Worm (Caenorhabditis elegans): ENCODE measurements around the gene F56B3.11.

The F56B3.11 gene

DNA sequence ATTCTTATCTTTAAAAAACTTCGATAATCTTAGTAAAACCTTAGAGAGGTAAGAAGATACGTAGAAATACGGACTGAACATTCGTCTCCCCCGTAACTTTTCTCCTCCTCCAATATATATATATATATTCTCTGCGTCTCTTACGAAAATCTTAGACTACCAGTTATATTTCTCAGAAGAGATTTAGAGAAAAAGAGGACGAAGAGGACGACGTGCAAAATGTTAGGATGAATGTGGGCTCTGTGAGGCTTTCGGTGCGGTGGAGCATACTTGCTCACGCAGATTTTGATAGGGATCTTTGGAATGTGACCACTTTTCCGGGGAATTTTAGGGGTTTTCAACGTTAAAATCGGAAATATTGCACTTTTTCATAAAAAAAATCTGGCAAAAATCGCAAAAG, 32.1 kb upstream of the F56B3.11 start (continued):
- TF ChIP-seq zip-2 (tag; optimal IDR thresholded peaks at IDR 0.05) = peak; percentile 10
- no peak for TF ChIP-seq nhr-42 (GFP tag; IDR thresholded peaks at IDR 0.05)
- no peak for TF ChIP-seq skn-1 (tag; optimal IDR thresholded peaks at IDR 0.05)
- no peak for TF ChIP-seq F49E8.2 (tag; optimal IDR thresholded peaks at IDR 0.05; ENCODE audit: borderline replicate concordance)
- TF ChIP-seq daf-16 (GFP tag; optimal IDR thresholded peaks at IDR 0.05) = no peak
- no peak for TF ChIP-seq daf-16 (tag; optimal IDR thresholded peaks at IDR 0.05)
- TF ChIP-seq Y48G9A.11 (GFP tag; IDR thresholded peaks at IDR 0.05) = no peak
- TF ChIP-seq attf-4 (tag; optimal IDR thresholded peaks at IDR 0.05) = no peak
- peak; percentile 42 for TF ChIP-seq ama-1 (optimal IDR thresholded peaks at IDR 0.05)
- TF ChIP-seq nhr-237 (tag; optimal IDR thresholded peaks at IDR 0.05) = no peak
- TF ChIP-seq fos-1 (tag; optimal IDR thresholded peaks at IDR 0.05) = no peak
- TF ChIP-seq spr-1 (tag; optimal IDR thresholded peaks at IDR 0.05) = no peak
- TF ChIP-seq ztf-7 (tag; optimal IDR thresholded peaks at IDR 0.05) = no peak
- TF ChIP-seq nhr-48 (tag; optimal IDR thresholded peaks at IDR 0.05) = no peak
- TF ChIP-seq F26F4.8 (GFP tag; conservative IDR thresholded peaks at IDR 0.05) = no peak
- TF ChIP-seq gei-8 (GFP tag; optimal IDR thresholded peaks at IDR 0.05) = no peak
- TF ChIP-seq pha-4 (GFP tag; IDR thresholded peaks at IDR 0.05) = no peak
- TF ChIP-seq pha-4 (tag; optimal IDR thresholded peaks at IDR 0.05) = no peak
- TF ChIP-seq ceh-20 (GFP tag; IDR thresholded peaks at IDR 0.05) = no peak
- peak; percentile 62 for TF ChIP-seq nhr-11 (tag; optimal IDR thresholded peaks at IDR 0.05)
- TF ChIP-seq hmg-1.1 (GFP tag; IDR thresholded peaks at IDR 0.05) = peak; percentile 63
- peak; percentile 100 for TF ChIP-seq aha-1 (tag)
- peak; percentile 18 for TF ChIP-seq nhr-6 (tag; optimal IDR thresholded peaks at IDR 0.05)
- no peak for TF ChIP-seq unc-130 (GFP tag; optimal IDR thresholded peaks at IDR 0.05)
- TF ChIP-seq ZK546.5 (tag; optimal IDR thresholded peaks at IDR 0.05) = no peak
- TF ChIP-seq nhr-25 (tag; optimal IDR thresholded peaks at IDR 0.05; ENCODE audit: borderline replicate concordance, insufficient read depth) = no peak
- peak; percentile 64 for TF ChIP-seq hlh-30 (tag; optimal IDR thresholded peaks at IDR 0.05; ENCODE audit: insufficient read depth)
- no peak for TF ChIP-seq F44E2.7 (GFP tag; IDR thresholded peaks at IDR 0.05)
- no peak for TF ChIP-seq mdt-29 (GFP tag; IDR thresholded peaks at IDR 0.05)
- TF ChIP-seq daf-8 (GFP tag; IDR thresholded peaks at IDR 0.05) = no peak
- TF ChIP-seq F37D6.2 (tag; optimal IDR thresholded peaks at IDR 0.05) = no peak
- no peak for TF ChIP-seq Y75B8A.6 (GFP tag; IDR thresholded peaks at IDR 0.05)
- TF ChIP-seq pqm-1 (tag; optimal IDR thresholded peaks at IDR 0.05) = no peak
- TF ChIP-seq lin-1 (GFP tag; IDR thresholded peaks at IDR 0.05) = no peak
- no peak for TF ChIP-seq lim-7 (GFP tag; IDR thresholded peaks at IDR 0.05)
- TF ChIP-seq dmd-6 (GFP tag; IDR thresholded peaks at IDR 0.05) = no peak
- no peak for TF ChIP-seq ztf-11 (tag; optimal IDR thresholded peaks at IDR 0.05)
- no peak for TF ChIP-seq nhr-41 (GFP tag; IDR thresholded peaks at IDR 0.05)
- no peak for TF ChIP-seq daf-19 (GFP tag; conservative IDR thresholded peaks at IDR 0.05)
- TF ChIP-seq mes-2 (tag; optimal IDR thresholded peaks at IDR 0.05; ENCODE audit: poor library complexity, severe bottlenecking) = no peak
- TF ChIP-seq ceh-28 (tag; optimal IDR thresholded peaks at IDR 0.05) = no peak
- no peak for TF ChIP-seq ceh-32 (tag; optimal IDR thresholded peaks at IDR 0.05; ENCODE audit: poor library complexity)
- no peak for TF ChIP-seq lin-29 (GFP tag; IDR thresholded peaks at IDR 0.05)
- peak; percentile 62 for TF ChIP-seq dve-1 (tag; optimal IDR thresholded peaks at IDR 0.05; ENCODE audit: insufficient read depth)
- peak in 1 of 2 experiments; percentile 64 for TF ChIP-seq mdl-1 (tag; optimal IDR thresholded peaks at IDR 0.05)
- no peak for TF ChIP-seq unc-62 (GFP tag; optimal IDR thresholded peaks at IDR 0.05 in 1 of 2)
- TF ChIP-seq unc-62 (tag; optimal IDR thresholded peaks at IDR 0.05) = no peak
- no peak for TF ChIP-seq dmd-9 (GFP tag; IDR thresholded peaks at IDR 0.05)
- TF ChIP-seq php-3 (GFP tag; IDR thresholded peaks at IDR 0.05) = no peak
- TF ChIP-seq dmd-8 (GFP tag; IDR thresholded peaks at IDR 0.05) = no peak
- TF ChIP-seq ctbp-1 (GFP tag; IDR thresholded peaks at IDR 0.05) = no peak
- no peak for TF ChIP-seq T26A8.4 (GFP tag; IDR thresholded peaks at IDR 0.05)
- peak in 1 of 2 experiments; percentile 85 for TF ChIP-seq lsy-2 (tag; optimal IDR thresholded peaks at IDR 0.05)
